Fruit fly (Drosophila melanogaster) whole organism, embryonic: ENCODE measurements around the gene Ipo9.
A peak's percentile ranks its signal among the peaks of the same experiment; 100 is the strongest.

Experiments used
- Aef1 ChIP-seq: fragments of 200-800 bp; sonication (Bioruptor generic); IDR thresholded peaks from 3 replicates; pipeline ENCODE4 v1.3.6; 2022; ENCODE audit warnings: missing biosample characterization, missing genetic modification characterization
- Bgb ChIP-seq: fragments of 200-800 bp; sonication (Bioruptor generic); IDR thresholded peaks from 2 replicates; pipeline ENCODE4 v1.3.6; 2022; ENCODE audit warnings: missing biosample characterization, missing genetic modification characterization; ENCODE audit not compliant: partially characterized antibody
- CG10321 ChIP-seq: fragments of 200-800 bp; sonication (Bioruptor generic); IDR thresholded peaks from 2 replicates; pipeline ENCODE4 v1.3.6; 2022; ENCODE audit warnings: missing biosample characterization, missing genetic modification characterization
- CG11398 ChIP-seq: fragments of 200-800 bp; sonication (Bioruptor generic); optimal IDR thresholded peaks from 2 replicates; lab custom pipeline; 2016; ENCODE audit warnings: missing biosample characterization, missing genetic modification characterization
- CG1233 ChIP-seq: fragments of 200-800 bp; sonication (Bioruptor generic); optimal IDR thresholded peaks from 4 replicates; lab custom pipeline; 2018; ENCODE audit warnings: missing biosample characterization, mild to moderate bottlenecking, missing genetic modification characterization
- CG13287 ChIP-seq: fragments of 200-800 bp; sonication (Bioruptor generic); IDR thresholded peaks from 2 replicates; pipeline ENCODE4 v1.3.6; 2022; ENCODE audit warnings: missing biosample characterization, missing genetic modification characterization; ENCODE audit not compliant: partially characterized antibody
- CG14441 ChIP-seq: fragments of 200-800 bp; sonication (Bioruptor generic); IDR thresholded peaks from 2 replicates; pipeline ENCODE4 v1.3.6; 2022; ENCODE audit warnings: missing biosample characterization, missing genetic modification characterization
- CG1529 ChIP-seq: fragments of 200-800 bp; sonication (Bioruptor generic); optimal IDR thresholded peaks from 3 replicates; lab custom pipeline; 2018; ENCODE audit warnings: missing biosample characterization, missing genetic modification characterization
- CG16815 ChIP-seq: fragments of 200-800 bp; sonication (Bioruptor generic); optimal IDR thresholded peaks from 3 replicates; lab custom pipeline; 2017; ENCODE audit warnings: missing biosample characterization, mild to moderate bottlenecking, missing genetic modification characterization
- CG2199 ChIP-seq: fragments of 200-800 bp; sonication (Bioruptor generic); IDR thresholded peaks from 3 replicates; pipeline ENCODE4 v1.3.6; 2022; ENCODE audit warnings: missing biosample characterization, missing genetic modification characterization
- CG2202 ChIP-seq: fragments of 200-800 bp; sonication (Bioruptor generic); optimal IDR thresholded peaks from 2 replicates; lab custom pipeline; 2018; ENCODE audit warnings: missing biosample characterization, mild to moderate bottlenecking, missing genetic modification characterization
- CG3407 ChIP-seq: fragments of 200-800 bp; sonication (Bioruptor generic); optimal IDR thresholded peaks from 2 replicates; lab custom pipeline; 2018; ENCODE audit warnings: missing biosample characterization, mild to moderate bottlenecking, missing genetic modification characterization
- CG34422 ChIP-seq: fragments of 200-800 bp; sonication (Bioruptor generic); IDR thresholded peaks from 3 replicates; pipeline ENCODE4 v1.3.6; 2022; ENCODE audit warnings: missing biosample characterization, missing genetic modification characterization
- CG8290 ChIP-seq, 3 experiments: fragments of 200-800 bp; sonication (Bioruptor generic); optimal IDR thresholded peaks; 2 replicates each; lab custom pipeline; 2016 to 2019; ENCODE audit warnings: missing biosample characterization in 3 of 3, missing genetic modification characterization in 3 of 3, mild to moderate bottlenecking in 2 of 3, moderate library complexity in 1 of 3
- CG8388 ChIP-seq: fragments of 200-800 bp; sonication (Bioruptor generic); optimal IDR thresholded peaks from 2 replicates; lab custom pipeline; 2019; ENCODE audit warnings: missing biosample characterization, mild to moderate bottlenecking, missing genetic modification characterization, moderate library complexity
- CG9727 ChIP-seq: fragments of 200-800 bp; sonication (Bioruptor generic); optimal IDR thresholded peaks from 3 replicates; lab custom pipeline; 2017; ENCODE audit warnings: missing biosample characterization, mild to moderate bottlenecking, missing genetic modification characterization
- Dip2 ChIP-seq: fragments of 200-800 bp; sonication (Bioruptor generic); IDR thresholded peaks from 2 replicates; pipeline ENCODE4 v1.3.6; 2022; ENCODE audit warnings: missing biosample characterization, missing genetic modification characterization
- Dp ChIP-seq: fragments of 200-800 bp; sonication (Bioruptor generic); optimal IDR thresholded peaks from 2 replicates; lab custom pipeline; 2018; ENCODE audit warnings: missing biosample characterization, mild to moderate bottlenecking, missing genetic modification characterization, moderate library complexity
- E2f2 ChIP-seq: fragments of 200-800 bp; sonication (Bioruptor generic); IDR thresholded peaks from 2 replicates; pipeline ENCODE4 v1.3.6; 2022; ENCODE audit warnings: missing biosample characterization, missing genetic modification characterization
- Fer3 ChIP-seq: fragments of 200-800 bp; sonication (Bioruptor generic); optimal IDR thresholded peaks from 2 replicates; lab custom pipeline; 2018; ENCODE audit warnings: missing biosample characterization, mild to moderate bottlenecking, missing genetic modification characterization, moderate library complexity
- Hey ChIP-seq: fragments of 200-800 bp; sonication (Bioruptor generic); optimal IDR thresholded peaks from 3 replicates; lab custom pipeline; 2018; ENCODE audit warnings: missing biosample characterization, mild to moderate bottlenecking, missing genetic modification characterization
- HmgZ ChIP-seq: fragments of 200-800 bp; sonication (Bioruptor generic); optimal IDR thresholded peaks from 2 replicates; lab custom pipeline; 2018; ENCODE audit warnings: missing biosample characterization, mild to moderate bottlenecking, missing genetic modification characterization
- Hmr ChIP-seq: fragments of 200-800 bp; sonication (Bioruptor generic); optimal IDR thresholded peaks from 3 replicates; lab custom pipeline; 2017; ENCODE audit warnings: mild to moderate bottlenecking, missing biosample characterization, missing genetic modification reagents, missing genetic modification characterization
- MTF-1 ChIP-seq: fragments of 200-800 bp; sonication (Bioruptor generic); optimal IDR thresholded peaks from 2 replicates; lab custom pipeline; 2018; ENCODE audit warnings: missing biosample characterization, mild to moderate bottlenecking, missing genetic modification characterization, borderline replicate concordance
- Med ChIP-seq: fragments of 200-800 bp; sonication (Bioruptor generic); peaks from one replicate; lab custom pipeline; 2016; ENCODE audit warnings: missing biosample characterization, missing genetic modification characterization, mild to moderate bottlenecking, inconsistent platforms, moderate library complexity
- Myb ChIP-seq: fragments of 200-800 bp; sonication (Bioruptor generic); optimal IDR thresholded peaks from 2 replicates; lab custom pipeline; 2016; ENCODE audit warnings: missing biosample characterization, missing genetic modification characterization
- NFAT ChIP-seq: fragments of 200-800 bp; sonication (Bioruptor generic); IDR thresholded peaks from 2 replicates; pipeline ENCODE4 v1.3.6; 2022; ENCODE audit warnings: missing biosample characterization, missing genetic modification characterization
- Optix ChIP-seq: fragments of 200-800 bp; sonication (Bioruptor generic); IDR thresholded peaks from 3 replicates; pipeline ENCODE4 v1.3.6; 2022; ENCODE audit warnings: missing biosample characterization, missing genetic modification characterization
- Sox100B ChIP-seq: fragments of 200-800 bp; sonication (Bioruptor generic); optimal IDR thresholded peaks from 3 replicates; lab custom pipeline; 2018; ENCODE audit warnings: missing biosample characterization, mild to moderate bottlenecking, missing genetic modification characterization
- amos ChIP-seq: fragments of 200-800 bp; sonication (Bioruptor generic); IDR thresholded peaks from 2 replicates; pipeline ENCODE4 v1.3.6; 2022; ENCODE audit warnings: missing biosample characterization, missing genetic modification characterization; ENCODE audit not compliant: partially characterized antibody
- danr ChIP-seq: fragments of 200-800 bp; sonication (Bioruptor generic); IDR thresholded peaks from 2 replicates; pipeline ENCODE4 v1.3.6; 2022; ENCODE audit warnings: missing biosample characterization, missing genetic modification characterization
- eve ChIP-seq, 2 experiments: fragments of >200 bp; optimal IDR thresholded peaks; 2 replicates each; lab custom pipeline; 2017; ENCODE audit warnings: missing biosample characterization in 2 of 2, missing genetic modification characterization in 2 of 2
- fu2 ChIP-seq: fragments of 200-800 bp; sonication (Bioruptor generic); optimal IDR thresholded peaks from 2 replicates; lab custom pipeline; 2016; ENCODE audit warnings: missing biosample characterization, missing genetic modification characterization
- grau ChIP-seq: fragments of 200-800 bp; optimal IDR thresholded peaks from 3 replicates; lab custom pipeline; 2019; ENCODE audit warnings: missing biosample characterization, mild to moderate bottlenecking, missing genetic modification characterization, moderate library complexity
- gsb ChIP-seq: fragments of 200-800 bp; sonication (Bioruptor generic); IDR thresholded peaks from 2 replicates; pipeline ENCODE4 v1.3.6; 2022; ENCODE audit warnings: missing biosample characterization, missing genetic modification characterization
- gt ChIP-seq: fragments of 200-800 bp; sonication (Bioruptor generic); IDR thresholded peaks from 2 replicates; pipeline ENCODE4 v1.3.6; 2022; ENCODE audit warnings: missing biosample characterization, missing genetic modification characterization
- lmd ChIP-seq: fragments of 200-800 bp; sonication (Bioruptor generic); IDR thresholded peaks from 2 replicates; pipeline ENCODE4 v1.3.6; 2022; ENCODE audit warnings: missing biosample characterization, missing genetic modification characterization
- mam ChIP-seq: fragments of 200-800 bp; sonication (Bioruptor generic); optimal IDR thresholded peaks from 3 replicates; lab custom pipeline; 2016; ENCODE audit warnings: missing biosample characterization, missing genetic modification characterization
- nau ChIP-seq: fragments of 200-800 bp; sonication (Bioruptor generic); optimal IDR thresholded peaks from 3 replicates; lab custom pipeline; 2017; ENCODE audit warnings: missing biosample characterization, mild to moderate bottlenecking, missing genetic modification characterization, missing genetic modification reagents
- scrt ChIP-seq: fragments of 200-800 bp; sonication (Bioruptor generic); optimal IDR thresholded peaks from 2 replicates; lab custom pipeline; 2018; ENCODE audit warnings: missing biosample characterization, mild to moderate bottlenecking, missing genetic modification characterization, moderate library complexity
- sd ChIP-seq: fragments of 200-800 bp; sonication (Bioruptor generic); optimal IDR thresholded peaks from 3 replicates; lab custom pipeline; 2018; ENCODE audit warnings: missing biosample characterization, mild to moderate bottlenecking, missing genetic modification characterization, moderate library complexity
- sens ChIP-seq: fragments of 200-800 bp; sonication (Bioruptor generic); peaks from one replicate; lab custom pipeline; 2016; ENCODE audit warnings: missing biosample characterization, missing genetic modification characterization
- tll ChIP-seq, 2 experiments: fragments of 200-800 bp in 1 of 2; fragments of >200 bp in 1 of 2; sonication (Bioruptor generic) in 1 of 2; optimal IDR thresholded peaks; 2 replicates each; lab custom pipeline; 2017 to 2019; ENCODE audit warnings: missing biosample characterization in 2 of 2, missing genetic modification characterization in 2 of 2, mild to moderate bottlenecking in 1 of 2, moderate library complexity in 1 of 2
- tna ChIP-seq: fragments of 200-800 bp; sonication (Bioruptor generic); IDR thresholded peaks from 2 replicates; pipeline ENCODE4 v1.3.6; 2022; ENCODE audit warnings: missing biosample characterization, missing genetic modification characterization; ENCODE audit not compliant: partially characterized antibody
- vvl ChIP-seq: fragments of 200-800 bp; sonication (Bioruptor generic); IDR thresholded peaks from 2 replicates; pipeline ENCODE4 v1.3.6; 2022; ENCODE audit warnings: missing biosample characterization, missing genetic modification characterization

Ipo9 gene

dm6 chr3R:11451207-11451841 lies 39.0 kb downstream of the Ipo9 start, which contains the start of gene sals (continued):
- TF ChIP-seq Hmr (GFP tag; lab: Kevin White, UChicago): no peak
- TF ChIP-seq nau: peak; percentile 24
- TF ChIP-seq Hey (tag; lab: Kevin White, UChicago): no peak
- TF ChIP-seq Dip2 (GFP tag; lab: Robert Waterston, UW): no peak
- TF ChIP-seq mam (GFP tag; lab: Kevin White, UChicago): no peak
- no peak for TF ChIP-seq CG13287 (GFP tag; lab: Robert Waterston, UW)
- TF ChIP-seq Med (GFP tag; lab: Kevin White, UChicago): no peak
- no peak for TF ChIP-seq fu2

- TF ChIP-seq E2f2 (GFP tag; lab: Robert Waterston, UW) (peak; percentile 37), CG14441 (GFP tag; lab: Robert Waterston, UW) (0 out of 2 replicates have a peak, but pooled peaks have one; percentile 8), Dp (GFP tag; lab: Kevin White, UChicago) (peak; percentile 28), eve (GFP tag; optimal IDR thresholded peaks at IDR 0.05; lab: Kevin White, UChicago) (peak in 1 of 2 experiments; percentile 25), CG2199 (GFP tag; lab: Robert Waterston, UW) (0 out of 3 replicates have a peak, but pooled peaks have one; percentile 56), sd (tag; lab: Kevin White, UChicago) (peak; percentile 62), CG8290 (GFP tag; optimal IDR thresholded peaks at IDR 0.05; lab: Kevin White, UChicago) (no peak), CG8290 (tag; optimal IDR thresholded peaks at IDR 0.05; lab: Kevin White, UChicago) (peak in 1 of 2 experiments; percentile 3), gsb (GFP tag; lab: Robert Waterston, UW) (0 out of 2 replicates have a peak, but pooled peaks have one; percentile 16), Optix (GFP tag; lab: Robert Waterston, UW) (no peak), grau (tag; lab: Kevin White, UChicago) (no peak), CG1233 (GFP tag; lab: Kevin White, UChicago) (no peak), sens (GFP tag; lab: Kevin White, UChicago) (peak; percentile 58), vvl (GFP tag; lab: Robert Waterston, UW) (0 out of 2 replicates have a peak, but pooled peaks have one; percentile 17), HmgZ (tag; lab: Kevin White, UChicago) (peak; percentile 6), Sox100B (GFP tag; lab: Kevin White, UChicago) (no peak), tll (GFP tag; optimal IDR thresholded peaks at IDR 0.05; lab: Kevin White, UChicago) (no peak), Myb (peak; percentile 7)
- TF ChIP-seq, all 482 proteins: peak for 12
These were observed 39.7 kb downstream of the Ipo9 start for dm6 chr3R:11452041-11452440.

- peak; percentile 39; the same call in 1 of the 2 replicates for TF ChIP-seq NFAT (GFP tag; lab: Robert Waterston, UW)
- TF ChIP-seq tna: no peak
- TF ChIP-seq Fer3: peak; percentile 65
- peak; percentile 28 for TF ChIP-seq scrt (GFP tag; lab: Kevin White, UChicago)
- TF ChIP-seq MTF-1 (GFP tag; lab: Kevin White, UChicago): no peak
- no peak for TF ChIP-seq CG8388 (GFP tag; lab: Kevin White, UChicago)
- peak; percentile 48; the same call in 1 of the 3 replicates for TF ChIP-seq Aef1 (GFP tag; lab: Robert Waterston, UW)
- peak; percentile 60 for TF ChIP-seq CG16815
- no peak for TF ChIP-seq CG10321 (GFP tag; lab: Robert Waterston, UW)
- peak; percentile 75 for TF ChIP-seq lmd (GFP tag; lab: Robert Waterston, UW)
- TF ChIP-seq CG1529 (GFP tag; lab: Kevin White, UChicago): no peak
- no peak for TF ChIP-seq amos (GFP tag; lab: Robert Waterston, UW)
- no peak for TF ChIP-seq gt (GFP tag; lab: Robert Waterston, UW)
- no peak for TF ChIP-seq CG11398
- no peak for TF ChIP-seq Bgb (GFP tag; lab: Robert Waterston, UW)
- no peak for TF ChIP-seq CG3407 (GFP tag; lab: Kevin White, UChicago)
- peak; percentile 64; the same call in 1 of the 2 replicates for TF ChIP-seq danr
- TF ChIP-seq CG2202 (tag; lab: Kevin White, UChicago): no peak
- peak; percentile 68 for TF ChIP-seq CG9727
- TF ChIP-seq CG34422 (GFP tag; lab: Robert Waterston, UW): no peak; the same call in 2 of the 3 replicates
These were observed 42.0 kb downstream of the Ipo9 start for dm6 chr3R:11454210-11454904.
